Fruit fly (Drosophila melanogaster) whole organism, adult: ENCODE measurements around the gene CG9953.

Experiments used
- CG12768 ChIP-seq: fragments of 200-800 bp; sonication (Bioruptor generic); optimal IDR thresholded peaks from 2 replicates; lab custom pipeline; 2017; ENCODE audit warnings: missing biosample characterization, missing genetic modification characterization, mild to moderate bottlenecking, moderate library complexity, missing genetic modification reagents
- CG14711 ChIP-seq: fragments of 200-800 bp; sonication (Bioruptor generic); optimal IDR thresholded peaks from 2 replicates; lab custom pipeline; 2018; ENCODE audit warnings: missing biosample characterization, mild to moderate bottlenecking, missing genetic modification characterization, moderate library complexity
- CG33017 ChIP-seq: fragments of 200-800 bp; sonication (Bioruptor generic); optimal IDR thresholded peaks from 2 replicates; lab custom pipeline; 2018; ENCODE audit warnings: missing biosample characterization, mild to moderate bottlenecking, missing genetic modification characterization, moderate library complexity
- CG5204 ChIP-seq: fragments of 200-800 bp; sonication (Bioruptor generic); optimal IDR thresholded peaks from 2 replicates; lab custom pipeline; 2016; ENCODE audit warnings: missing biosample characterization, missing genetic modification characterization
- CG7045 ChIP-seq: fragments of 200-800 bp; sonication (Bioruptor generic); optimal IDR thresholded peaks from 2 replicates; lab custom pipeline; 2017; ENCODE audit warnings: missing biosample characterization, mild to moderate bottlenecking, missing genetic modification characterization
- CG7101 ChIP-seq: fragments of 200-800 bp; sonication (Bioruptor generic); optimal IDR thresholded peaks from 2 replicates; lab custom pipeline; 2018; ENCODE audit warnings: missing biosample characterization, mild to moderate bottlenecking, missing genetic modification characterization, moderate library complexity
- Clk ChIP-seq: fragments of 200-800 bp; sonication (Bioruptor generic); optimal IDR thresholded peaks from 2 replicates; lab custom pipeline; 2017; ENCODE audit warnings: missing biosample characterization, missing genetic modification characterization
- Crg-1 ChIP-seq: fragments of 200-800 bp; sonication (Bioruptor generic); optimal IDR thresholded peaks from 2 replicates; lab custom pipeline; 2016; ENCODE audit warnings: missing biosample characterization, missing genetic modification characterization
- Mnt ChIP-seq: fragments of 200-800 bp; sonication (Bioruptor generic); optimal IDR thresholded peaks from 2 replicates; lab custom pipeline; 2016; ENCODE audit warnings: missing biosample characterization, mild to moderate bottlenecking, missing genetic modification characterization
- cic ChIP-seq: fragments of 200-800 bp; sonication (Bioruptor generic); optimal IDR thresholded peaks from 2 replicates; lab custom pipeline; 2017; ENCODE audit warnings: missing biosample characterization, mild to moderate bottlenecking, missing genetic modification characterization, moderate library complexity
- kay ChIP-seq: fragments of 200-800 bp; sonication (Bioruptor generic); peaks from one replicate; lab custom pipeline; 2016; ENCODE audit warnings: missing biosample characterization, missing genetic modification characterization, borderline replicate concordance
- pad ChIP-seq: fragments of 200-800 bp; sonication (Bioruptor generic); optimal IDR thresholded peaks from 3 replicates; lab custom pipeline; 2017; ENCODE audit warnings: missing biosample characterization, missing genetic modification characterization, mild to moderate bottlenecking, moderate library complexity, missing genetic modification reagents
- tj ChIP-seq: fragments of 200-800 bp; sonication (Bioruptor generic); optimal IDR thresholded peaks from 3 replicates; lab custom pipeline; 2017; ENCODE audit warnings: missing biosample characterization, mild to moderate bottlenecking, missing genetic modification characterization, moderate library complexity
- toe ChIP-seq: fragments of 200-800 bp; sonication (Bioruptor generic); optimal IDR thresholded peaks from 2 replicates; lab custom pipeline; 2016; ENCODE audit warnings: missing biosample characterization, missing genetic modification characterization

DNA sequence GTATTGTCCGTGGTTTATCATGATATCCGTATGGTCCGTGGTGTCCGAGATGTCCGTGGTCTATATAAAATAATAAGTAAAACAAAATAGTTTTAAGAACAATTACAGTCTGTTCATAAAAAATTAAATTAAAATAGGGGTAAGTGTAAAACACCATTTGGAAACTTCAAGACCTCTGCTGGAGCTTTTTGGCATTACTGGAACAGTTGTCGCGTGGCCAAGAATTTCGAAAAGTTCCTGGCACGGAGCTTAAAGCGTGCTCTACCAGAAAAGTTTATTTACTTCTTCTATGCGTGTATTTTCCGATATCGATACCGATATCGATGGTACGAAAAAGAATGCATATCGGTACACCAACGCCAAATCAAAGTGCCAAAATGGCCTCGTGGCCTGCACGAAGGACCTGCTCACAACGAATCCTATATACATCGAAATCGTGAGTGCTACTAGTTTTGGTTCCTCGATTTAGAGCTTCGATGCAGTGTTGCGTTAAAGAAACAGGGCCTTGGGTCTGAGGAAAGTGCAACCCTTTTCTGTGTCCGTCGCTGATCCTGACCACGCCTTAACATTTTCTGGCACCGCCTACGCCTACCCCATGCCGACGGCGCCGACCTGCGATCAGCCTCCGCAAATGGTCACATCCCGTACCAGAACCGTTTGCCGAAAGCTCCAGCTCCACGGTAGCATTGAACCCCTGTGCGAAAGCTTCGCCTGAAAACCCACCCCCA lies 27.2 kb upstream of the CG9953 start:
- TF ChIP-seq cic (no peak), pad (GFP tag; lab: Kevin White, UChicago) (no peak), CG5204 (GFP tag; lab: Kevin White, UChicago) (no peak), toe (GFP tag; lab: Kevin White, UChicago) (no peak), CG12768 (GFP tag; lab: Kevin White, UChicago) (no peak), Crg-1 (no peak), tj (no peak), Clk (GFP tag; lab: Kevin White, UChicago) (no peak), kay (no peak), Mnt (GFP tag; lab: Kevin White, UChicago) (no peak), CG7101 (tag; lab: Kevin White, UChicago) (no peak), CG33017 (tag; lab: Kevin White, UChicago) (no peak), CG14711 (tag; lab: Kevin White, UChicago) (no peak), CG7045 (no peak)
